Worm (Caenorhabditis elegans) whole organism, dauer: Measurements from ENCODE around the gene F58B3.4.

Experiments
- unc-62 ChIP-seq: sonication (generic microtip); optimal IDR thresholded peaks from 2 replicates; lab custom pipeline; 2017; ENCODE audit warnings: missing biosample characterization, missing genetic modification reagents, missing genetic modification characterization

F58B3.4 gene

ce11 chrIV:11597079-11597478, 34.6 kb downstream of the F58B3.4 start:
- no peak for TF ChIP-seq unc-62 (GFP tag; lab: Kevin White, UChicago)

DNA sequence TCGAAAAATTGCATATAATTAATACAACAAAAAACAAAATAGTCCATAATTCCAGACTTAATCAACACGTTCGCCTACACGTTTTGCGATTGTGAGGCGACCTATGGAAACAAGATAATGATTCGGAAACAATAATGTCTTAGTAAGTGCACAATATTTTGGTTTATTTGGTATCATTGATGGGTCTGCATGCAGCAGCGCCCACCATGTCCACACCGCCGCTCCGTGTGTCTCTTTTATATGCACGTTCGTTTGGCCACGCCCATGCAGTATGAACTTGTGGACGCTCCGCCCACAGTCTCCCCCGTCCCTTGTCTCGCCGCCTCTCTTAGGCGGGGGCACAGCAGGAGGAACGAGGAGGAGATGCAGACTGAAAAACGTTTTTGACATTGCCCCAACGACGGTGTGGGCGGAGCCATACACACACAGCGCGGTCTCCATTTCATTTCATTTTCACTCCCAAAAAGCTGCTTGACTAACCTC, 37.4 kb downstream of the F58B3.4 start, which contains the start of gene mig-38:
Gene mig-38 (plus strand): TSS at position 54 of the 483 bp plus-strand sequence.
- TF ChIP-seq unc-62 (GFP tag; lab: Kevin White, UChicago) = no peak

- TF ChIP-seq unc-62 (GFP tag; lab: Kevin White, UChicago) = no peak
These were observed 38.0 kb downstream of the F58B3.4 start, which contains the start of gene F40F11.3 for ce11 chrIV:11593415-11594190. Gene F40F11.3 (minus strand): TSS chrIV:11594003.

ce11 chrIV:11592820-11593219, 38.8 kb downstream of the F58B3.4 start:
- no peak for TF ChIP-seq unc-62 (GFP tag; lab: Kevin White, UChicago)

ce11 chrIV:11592165-11592564, 39.5 kb downstream of the F58B3.4 start, which contains the start of gene spe-36:
Gene spe-36 (minus strand): TSS chrIV:11592265.
- TF ChIP-seq unc-62 (GFP tag; lab: Kevin White, UChicago) = no peak

ce11 chrIV:11586484-11586883, 45.2 kb downstream of the F58B3.4 start:
- TF ChIP-seq unc-62 (GFP tag; lab: Kevin White, UChicago) = no peak

- TF ChIP-seq unc-62 (GFP tag; lab: Kevin White, UChicago) = no peak
These were observed 46.8 kb downstream of the F58B3.4 start for ce11 chrIV:11584853-11585252.

- no peak for TF ChIP-seq unc-62 (GFP tag; lab: Kevin White, UChicago)
These were observed 47.7 kb downstream of the F58B3.4 start, which contains the start of gene F12F6.1 for ce11 chrIV:11583906-11584378. Gene F12F6.1 (plus strand): TSS chrIV:11583956.

- TF ChIP-seq unc-62 (GFP tag; lab: Kevin White, UChicago) = no peak
These were observed 49.0 kb downstream of the F58B3.4 start for ce11 chrIV:11582450-11583166.
